Fruit fly (Drosophila melanogaster): ENCODE measurements around the gene Sulf1.

dm6 chr3R:16353195-16353594 lies 13.8 kb upstream of the Sulf1 start:
- TF ChIP-seq CG8478 (optimal IDR thresholded peaks at IDR 0.05): no peak
- no peak for TF ChIP-seq CTCF (optimal IDR thresholded peaks at IDR 0.05)
